Fruit fly (Drosophila melanogaster) Kc167 (cell line): Measurements from ENCODE around the gene CG6933.

Experiments
- Myc ChIP-seq: fragments of >200 bp; optimal IDR thresholded peaks from 2 replicates; lab custom pipeline; 2017; ENCODE audit warnings: missing external identifiers
- Sin3A ChIP-seq: fragments of >200 bp; optimal IDR thresholded peaks from 2 replicates; lab custom pipeline; 2018; ENCODE audit warnings: missing external identifiers
- h ChIP-seq: fragments of >200 bp; optimal IDR thresholded peaks from 3 replicates; lab custom pipeline; 2018; ENCODE audit warnings: missing external identifiers
- insv ChIP-seq: fragments of >200 bp; optimal IDR thresholded peaks from 3 replicates; lab custom pipeline; 2018; ENCODE audit warnings: missing external identifiers
- psq ChIP-seq: fragments of >200 bp; optimal IDR thresholded peaks from 2 replicates; lab custom pipeline; 2017; ENCODE audit warnings: missing external identifiers
- ttk ChIP-seq: sonication (Bioruptor generic); optimal IDR thresholded peaks from 2 replicates; lab custom pipeline; 2017; ENCODE audit warnings: missing external identifiers

Gene CG6933

DNA sequence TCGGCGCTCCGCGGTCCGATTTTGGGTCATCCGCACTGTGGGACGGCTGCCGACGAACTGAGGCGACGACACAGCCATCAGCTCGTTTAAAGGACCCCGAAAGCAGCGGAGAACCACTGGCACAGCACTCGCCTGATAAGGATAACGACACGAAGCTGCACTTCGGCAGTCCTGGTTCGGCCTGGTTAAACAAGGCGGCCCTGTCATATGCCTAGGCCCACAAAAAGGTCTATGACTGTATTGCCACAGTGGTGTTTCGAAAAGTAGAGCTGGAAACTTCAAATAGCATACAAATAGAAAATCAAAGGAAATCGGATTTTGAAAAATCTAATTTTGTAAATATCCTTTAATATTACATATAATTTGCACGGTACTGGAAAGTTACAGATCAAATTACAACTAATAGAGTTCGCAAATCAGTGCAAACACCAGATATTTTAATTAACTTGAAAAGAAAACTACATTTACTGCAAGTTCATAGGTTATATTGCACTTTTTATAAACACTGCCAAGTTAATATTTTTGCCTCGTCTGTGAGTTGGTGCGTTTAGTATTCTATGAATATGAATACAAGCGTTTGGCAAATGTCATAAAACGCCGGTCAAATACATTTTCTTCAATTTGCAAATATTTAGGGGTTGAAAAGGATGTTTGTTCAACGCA, 34.9 kb downstream of the CG6933 start:
- no peak for TF ChIP-seq Myc (lab: Kevin White, UChicago)
- no peak for TF ChIP-seq Sin3A
- TF ChIP-seq h, result no peak
- TF ChIP-seq ttk, result no peak
- no peak for TF ChIP-seq psq
- no peak for TF ChIP-seq insv (lab: Kevin White, UChicago)

DNA sequence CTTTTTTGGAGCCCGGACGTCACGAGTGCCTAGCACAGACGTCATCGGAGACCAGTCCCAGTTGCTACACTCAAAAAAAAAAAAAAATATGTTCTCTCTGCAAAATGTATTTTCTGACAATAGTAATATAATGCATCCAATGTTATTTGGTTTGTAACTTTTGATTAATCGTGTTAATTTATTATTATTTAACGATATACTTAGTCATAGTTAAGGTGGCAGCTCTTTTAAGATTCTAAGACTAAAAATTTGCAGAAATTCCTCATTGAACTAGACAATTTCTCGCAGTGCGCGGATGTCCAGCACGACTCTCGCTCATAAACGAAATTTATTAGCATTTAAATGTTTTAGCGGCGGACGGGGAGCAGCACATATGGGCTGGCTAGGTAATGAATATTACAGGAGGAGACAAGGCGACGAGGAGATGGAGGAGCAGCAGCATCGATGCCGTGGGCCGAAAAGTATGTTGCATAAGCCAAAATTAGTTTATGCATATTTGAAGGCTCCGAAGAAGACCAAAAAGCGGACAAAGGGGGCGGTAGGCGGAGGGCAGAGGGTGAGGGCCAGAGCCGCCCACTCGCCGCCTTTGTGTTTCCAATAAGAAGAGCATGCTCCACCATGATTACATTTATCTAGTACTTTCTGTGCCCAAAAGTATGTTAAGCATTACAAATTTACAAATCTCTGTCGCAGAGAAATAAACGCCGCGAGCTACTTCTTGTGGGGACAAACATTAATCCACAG, 36.7 kb downstream of the CG6933 start:
- TF ChIP-seq Myc (lab: Kevin White, UChicago) (no peak), insv (lab: Kevin White, UChicago) (no peak), psq (no peak), h (no peak), Sin3A (no peak), ttk (no peak)

DNA sequence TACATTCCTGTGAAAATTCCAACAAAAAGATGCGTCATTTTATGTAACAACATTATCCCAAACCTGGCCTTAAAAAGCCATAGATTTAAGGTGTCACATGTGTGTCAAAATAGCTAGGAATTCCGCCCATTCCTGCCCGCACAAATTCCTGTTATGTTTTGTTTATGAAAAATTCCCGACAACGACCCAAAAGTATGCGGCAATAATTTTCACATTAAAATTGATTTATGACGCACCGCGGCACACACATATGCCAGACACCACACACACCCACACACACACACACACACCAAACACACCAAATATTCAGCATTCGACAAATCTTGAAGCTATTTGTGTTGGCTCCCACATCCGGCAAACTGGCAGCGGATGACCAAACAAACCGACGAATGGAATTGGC, 37.4 kb downstream of the CG6933 start:
- no peak for TF ChIP-seq ttk
- TF ChIP-seq psq, result no peak
- TF ChIP-seq Myc (lab: Kevin White, UChicago), result no peak
- TF ChIP-seq Sin3A, result no peak
- no peak for TF ChIP-seq insv (lab: Kevin White, UChicago)
- no peak for TF ChIP-seq h

DNA sequence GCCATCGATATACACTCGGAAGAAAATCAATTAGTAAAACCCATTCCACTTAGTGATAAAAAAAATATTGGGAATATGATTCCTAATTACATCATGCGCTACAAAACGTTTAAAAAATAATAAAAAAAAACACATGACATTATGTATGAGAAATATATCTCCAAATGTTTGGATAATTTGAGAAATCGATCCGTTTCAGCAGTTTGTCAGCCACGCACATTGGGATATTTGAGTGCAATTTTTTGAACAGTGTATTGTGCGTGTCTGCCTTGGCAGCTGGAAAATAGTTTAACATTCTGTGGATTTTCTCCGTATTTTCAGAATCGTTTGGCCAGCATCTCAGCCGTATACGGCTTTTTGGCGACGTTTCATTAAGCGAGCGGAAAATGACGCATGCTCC, 42.1 kb downstream of the CG6933 start:
- TF ChIP-seq ttk (no peak), Sin3A (no peak), insv (lab: Kevin White, UChicago) (no peak), psq (no peak), h (no peak), Myc (lab: Kevin White, UChicago) (no peak)

dm6 chr3L:20177697-20178096, 42.5 kb downstream of the CG6933 start:
- TF ChIP-seq psq, result no peak
- no peak for TF ChIP-seq ttk
- no peak for TF ChIP-seq Myc (lab: Kevin White, UChicago)
- no peak for TF ChIP-seq h
- TF ChIP-seq insv (lab: Kevin White, UChicago), result no peak
- TF ChIP-seq Sin3A, result no peak
